Worm (Caenorhabditis elegans): ENCODE data around the gene F37A4.3.

Gene F37A4.3

ce11 chrIII:6713266-6713665 is 5.1 kb upstream of the F37A4.3 start, which contains the start of gene F37A4.4:
Gene F37A4.4 (plus strand): TSS chrIII:6713566.
- no peak for TF ChIP-seq aptf-2 (GFP tag; conservative IDR thresholded peaks at IDR 0.05)
- no peak for TF ChIP-seq C06A6.2 (GFP tag; conservative IDR thresholded peaks at IDR 0.05)
- no peak for TF ChIP-seq ets-4 (GFP tag; optimal IDR thresholded peaks at IDR 0.05)
- TF ChIP-seq hmg-20 (GFP tag; IDR thresholded peaks at IDR 0.05) = no peak
- TF ChIP-seq attf-3 (GFP tag; conservative IDR thresholded peaks at IDR 0.05) = no peak
- TF ChIP-seq ZK185.1 (tag; optimal IDR thresholded peaks at IDR 0.05; ENCODE audit: poor library complexity, severe bottlenecking) = no peak
- TF ChIP-seq madf-8 (GFP tag; conservative IDR thresholded peaks at IDR 0.05) = no peak
- TF ChIP-seq madf-10 (tag; optimal IDR thresholded peaks at IDR 0.05) = no peak
- no peak for TF ChIP-seq aptf-3 (GFP tag; IDR thresholded peaks at IDR 0.05)
- TF ChIP-seq tlf-1 (GFP tag; optimal IDR thresholded peaks at IDR 0.05) = no peak
- no peak for TF ChIP-seq hsf-1 (GFP tag; IDR thresholded peaks at IDR 0.05)
- no peak for TF ChIP-seq ztf-26 (tag; optimal IDR thresholded peaks at IDR 0.05)
- no peak for TF ChIP-seq sptf-2 (GFP tag; optimal IDR thresholded peaks at IDR 0.05)
- no peak for TF ChIP-seq egl-18 (GFP tag; IDR thresholded peaks at IDR 0.05)
- no peak for TF ChIP-seq ceh-79 (tag; optimal IDR thresholded peaks at IDR 0.05)
- no peak for TF ChIP-seq K11D2.4 (GFP tag; IDR thresholded peaks at IDR 0.05)
- no peak for TF ChIP-seq F57A8.1 (GFP tag; optimal IDR thresholded peaks at IDR 0.05)
- no peak for TF ChIP-seq unc-62 (GFP tag; optimal IDR thresholded peaks at IDR 0.05)
- TF ChIP-seq ztf-18 (tag; optimal IDR thresholded peaks at IDR 0.05) = no peak
- no peak for TF ChIP-seq him-1 (tag; optimal IDR thresholded peaks at IDR 0.05)

- no peak for TF ChIP-seq let-526 (GFP tag; IDR thresholded peaks at IDR 0.05)
- no peak for TF ChIP-seq ztf-3 (GFP tag; optimal IDR thresholded peaks at IDR 0.05)
- TF ChIP-seq T26A5.8 (tag; optimal IDR thresholded peaks at IDR 0.05) = no peak
- TF ChIP-seq ztf-18 (tag; optimal IDR thresholded peaks at IDR 0.05) = no peak
- no peak for TF ChIP-seq ets-4 (GFP tag; optimal IDR thresholded peaks at IDR 0.05)
- no peak for TF ChIP-seq F39B2.1 (GFP tag; IDR thresholded peaks at IDR 0.05)
- no peak for TF ChIP-seq K11D2.4 (GFP tag; IDR thresholded peaks at IDR 0.05)
- peak; percentile 78 for TF ChIP-seq madf-6 (GFP tag; IDR thresholded peaks at IDR 0.05)
- no peak for TF ChIP-seq hmg-20 (GFP tag; IDR thresholded peaks at IDR 0.05)
- no peak for TF ChIP-seq F49E8.2 (tag; optimal IDR thresholded peaks at IDR 0.05; ENCODE audit: insufficient read depth)
- peak; percentile 94 for TF ChIP-seq attf-3 (GFP tag; conservative IDR thresholded peaks at IDR 0.05)
- no peak for TF ChIP-seq rpc-1 (optimal IDR thresholded peaks at IDR 0.05)
- TF ChIP-seq rpc-1 (tag; optimal IDR thresholded peaks at IDR 0.05) = no peak
- no peak for TF ChIP-seq ceh-27 (GFP tag; optimal IDR thresholded peaks at IDR 0.05)
- TF ChIP-seq tbx-9 (tag; optimal IDR thresholded peaks at IDR 0.05; ENCODE audit: borderline replicate concordance) = no peak
- no peak for TF ChIP-seq chd-7 (tag; optimal IDR thresholded peaks at IDR 0.05)
- no peak for TF ChIP-seq ztf-28 (GFP tag; IDR thresholded peaks at IDR 0.05)
- TF ChIP-seq ceh-40 (GFP tag; IDR thresholded peaks at IDR 0.05) = no peak
- peak; percentile 53 for TF ChIP-seq dpl-1 (GFP tag; optimal IDR thresholded peaks at IDR 0.05)
- no peak for TF ChIP-seq nhr-179 (tag; optimal IDR thresholded peaks at IDR 0.05)
- TF ChIP-seq F52B5.7 (tag; optimal IDR thresholded peaks at IDR 0.05) = no peak
- TF ChIP-seq bed-2 (GFP tag; IDR thresholded peaks at IDR 0.05) = no peak
- TF ChIP-seq xnd-1 (tag; optimal IDR thresholded peaks at IDR 0.05) = peak; percentile 32
- TF ChIP-seq F57A8.1 (GFP tag; optimal IDR thresholded peaks at IDR 0.05) = no peak
- peak; percentile 82 for TF ChIP-seq efl-1 (GFP tag; optimal IDR thresholded peaks at IDR 0.05)
- no peak for TF ChIP-seq F10E7.11 (tag; optimal IDR thresholded peaks at IDR 0.05)
- no peak for TF ChIP-seq zfh-2 (GFP tag; conservative IDR thresholded peaks at IDR 0.05)
- no peak for TF ChIP-seq rec-8 (tag; optimal IDR thresholded peaks at IDR 0.05)
- 0 out of 2 replicates have a peak, but pooled peaks have one; percentile 14 for TF ChIP-seq madf-8 (GFP tag; conservative IDR thresholded peaks at IDR 0.05)
- no peak for TF ChIP-seq Y56A3A.18 (GFP tag; IDR thresholded peaks at IDR 0.05)
- TF ChIP-seq fkh-3 (tag; optimal IDR thresholded peaks at IDR 0.05) = no peak
- no peak for TF ChIP-seq K12H6.12 (tag; optimal IDR thresholded peaks at IDR 0.05)
- no peak for TF ChIP-seq lin-54 (GFP tag; optimal IDR thresholded peaks at IDR 0.05)
- peak; percentile 72 for TF ChIP-seq hsf-1 (GFP tag; IDR thresholded peaks at IDR 0.05)
- no peak for TF ChIP-seq F55B11.4 (tag; optimal IDR thresholded peaks at IDR 0.05; ENCODE audit: borderline replicate concordance, insufficient read depth)
- no peak for TF ChIP-seq akir-1 (GFP tag; optimal IDR thresholded peaks at IDR 0.05)
Measured at ce11 chrIII:6722208-6722679, 3.9 kb downstream of the F37A4.3 start, which contains the start of the genes bath-41 and F37A4.2. Gene bath-41 (minus strand): TSS chrIII:6722258. Gene F37A4.2 (plus strand): TSS chrIII:6722454.
